Worm (Caenorhabditis elegans) whole organism, young adult: ENCODE results near the gene C05C9.2.

ENCODE experiments used
- F37B4.10 ChIP-seq: fragments of 200-800 bp; sonication (Bioruptor generic); IDR thresholded peaks from 2 replicates; pipeline ENCODE4 v1.3.6; 2022; ENCODE audit warnings: missing genetic modification characterization, missing compliant biosample characterization
- F57C9.4 ChIP-seq: sonication (generic microtip); optimal IDR thresholded peaks from 2 replicates; lab custom pipeline; 2017; ENCODE audit warnings: mild to moderate bottlenecking, missing genetic modification characterization, missing compliant biosample characterization
- T07F8.4 ChIP-seq: sonication (generic microtip); optimal IDR thresholded peaks from 2 replicates; lab custom pipeline; 2016; ENCODE audit warnings: mild to moderate bottlenecking, missing genetic modification characterization, moderate library complexity, missing compliant biosample characterization
- T26A5.8 ChIP-seq: sonication (generic microtip); optimal IDR thresholded peaks from 2 replicates; lab custom pipeline; 2016; ENCODE audit warnings: missing genetic modification characterization, missing compliant biosample characterization
- Y53G8AR.9 ChIP-seq: fragments of 200-800 bp; sonication (Bioruptor generic); conservative IDR thresholded peaks from 2 replicates; pipeline ENCODE4 v1.3.6; 2022; ENCODE audit warnings: missing genetic modification reagents, missing genetic modification characterization, missing compliant biosample characterization
- Y67H2A.10 ChIP-seq: fragments of 200-800 bp; sonication (Bioruptor generic); conservative IDR thresholded peaks from 2 replicates; pipeline ENCODE4 v1.3.6; 2022; ENCODE audit warnings: missing genetic modification reagents, missing genetic modification characterization, missing compliant biosample characterization
- ZK185.1 ChIP-seq: sonication (generic microtip); optimal IDR thresholded peaks from 2 replicates; lab custom pipeline; 2016; ENCODE audit warnings: mild to moderate bottlenecking, missing genetic modification characterization, missing compliant biosample characterization; ENCODE audit not compliant: poor library complexity, severe bottlenecking
- akir-1 ChIP-seq: fragments of 200-800 bp; sonication (Bioruptor generic); optimal IDR thresholded peaks from 2 replicates; lab custom pipeline; 2018; ENCODE audit warnings: mild to moderate bottlenecking, missing genetic modification characterization, moderate library complexity, missing compliant biosample characterization
- atf-7 ChIP-seq: sonication (generic microtip); optimal IDR thresholded peaks from 2 replicates; lab custom pipeline; 2017; ENCODE audit warnings: mild to moderate bottlenecking, missing genetic modification characterization, missing compliant biosample characterization
- athp-1 ChIP-seq: sonication (generic microtip); optimal IDR thresholded peaks from 2 replicates; lab custom pipeline; 2017; ENCODE audit warnings: mild to moderate bottlenecking, missing genetic modification characterization, missing compliant biosample characterization
- bed-2 ChIP-seq: fragments of 200-800 bp; sonication (Bioruptor generic); IDR thresholded peaks from 2 replicates; pipeline ENCODE4 v1.3.6; 2022; ENCODE audit warnings: missing genetic modification reagents, missing genetic modification characterization, missing compliant biosample characterization
- cebp-1 ChIP-seq, 2 experiments: fragments of 200-800 bp in 1 of 2; sonication (Bioruptor generic) in 1 of 2; sonication (generic microtip) in 1 of 2; IDR thresholded peaks in 1 of 2; optimal IDR thresholded peaks in 1 of 2; 2 replicates each; pipeline versions ENCODE4 v1.3.6 to Lab custom; 2017 to 2022; ENCODE audit warnings: missing compliant biosample characterization in 2 of 2, missing genetic modification characterization in 2 of 2, mild to moderate bottlenecking in 1 of 2, missing genetic modification reagents in 1 of 2, moderate library complexity in 1 of 2
- ceh-40 ChIP-seq: fragments of 200-800 bp; sonication (Bioruptor generic); IDR thresholded peaks from 2 replicates; pipeline ENCODE4 v1.3.6; 2022; ENCODE audit warnings: missing genetic modification characterization, missing compliant biosample characterization
- dox-1 ChIP-seq: fragments of 200-800 bp; sonication (Bioruptor generic); IDR thresholded peaks from 2 replicates; pipeline ENCODE4 v1.3.6; 2022; ENCODE audit warnings: missing genetic modification reagents, missing genetic modification characterization, missing compliant biosample characterization
- egrh-3 ChIP-seq: fragments of 200-800 bp; sonication (Bioruptor generic); IDR thresholded peaks from 2 replicates; pipeline ENCODE4 v1.3.6; 2022; ENCODE audit warnings: missing genetic modification reagents, missing genetic modification characterization, missing compliant biosample characterization
- hsf-1 ChIP-seq: fragments of 200-800 bp; sonication (Bioruptor generic); IDR thresholded peaks from 2 replicates; pipeline ENCODE4 v1.3.6; 2022; ENCODE audit warnings: missing genetic modification reagents, missing genetic modification characterization, missing compliant biosample characterization
- let-607 ChIP-seq, 2 experiments: fragments of 200-800 bp in 1 of 2; sonication (Bioruptor generic) in 1 of 2; sonication (generic microtip) in 1 of 2; optimal IDR thresholded peaks; 2 replicates each; lab custom pipeline; 2016 to 2018; ENCODE audit warnings: mild to moderate bottlenecking in 2 of 2, missing compliant biosample characterization in 2 of 2, missing genetic modification characterization in 2 of 2, moderate library complexity in 2 of 2, missing genotype in 1 of 2
- madf-10 ChIP-seq: sonication (generic microtip); optimal IDR thresholded peaks from 2 replicates; lab custom pipeline; 2016; ENCODE audit warnings: mild to moderate bottlenecking, missing genetic modification characterization, missing compliant biosample characterization
- madf-3 ChIP-seq: fragments of 200-800 bp; sonication (Bioruptor generic); IDR thresholded peaks from 2 replicates; pipeline ENCODE4 v1.3.6; 2022; ENCODE audit warnings: missing genetic modification reagents, missing genetic modification characterization, missing compliant biosample characterization
- madf-8 ChIP-seq: fragments of 200-800 bp; sonication (Bioruptor generic); conservative IDR thresholded peaks from 2 replicates; pipeline ENCODE4 v1.3.6; 2022; ENCODE audit warnings: missing genetic modification reagents, missing genetic modification characterization, missing compliant biosample characterization
- mes-4 ChIP-seq: sonication (generic microtip); optimal IDR thresholded peaks from 2 replicates; lab custom pipeline; 2016; ENCODE audit warnings: missing genotype, missing genetic modification characterization, missing compliant biosample characterization
- nfya-2 ChIP-seq: fragments of 200-800 bp; sonication (Bioruptor generic); IDR thresholded peaks from 2 replicates; pipeline ENCODE4 v1.3.6; 2022; ENCODE audit warnings: missing genetic modification reagents, missing genetic modification characterization, missing compliant biosample characterization
- nhr-179 ChIP-seq: sonication (generic microtip); optimal IDR thresholded peaks from 2 replicates; lab custom pipeline; 2016; ENCODE audit warnings: mild to moderate bottlenecking, missing genetic modification characterization, missing compliant biosample characterization
- nhr-90 ChIP-seq: sonication (generic microtip); optimal IDR thresholded peaks from 2 replicates; lab custom pipeline; 2016; ENCODE audit warnings: missing genotype, mild to moderate bottlenecking, missing genetic modification characterization, missing compliant biosample characterization
- pbrm-1 ChIP-seq: fragments of 200-800 bp; sonication (Bioruptor generic); IDR thresholded peaks from 2 replicates; pipeline ENCODE4 v1.3.6; 2022; ENCODE audit warnings: missing genetic modification reagents, missing genetic modification characterization, missing compliant biosample characterization
- pha-4 ChIP-seq: fragments of 150-350 bp; sonication (generic microtip); optimal IDR thresholded peaks from 2 replicates; lab custom pipeline; 2014; ENCODE audit warnings: missing biosample characterization, missing genetic modification reagents, missing genetic modification characterization
- snpc-1.1 ChIP-seq: sonication (generic microtip); optimal IDR thresholded peaks from 2 replicates; lab custom pipeline; 2017; ENCODE audit warnings: missing genetic modification characterization, mild to moderate bottlenecking, missing compliant biosample characterization, antibody characterized with exemption, moderate library complexity, missing genotype, missing genetic modification reagents; ENCODE audit not compliant: insufficient read depth
- snpc-3.4 ChIP-seq: sonication (generic microtip); optimal IDR thresholded peaks from 2 replicates; lab custom pipeline; 2017; ENCODE audit warnings: missing genetic modification characterization, mild to moderate bottlenecking, missing compliant biosample characterization, antibody characterized with exemption, moderate library complexity, missing genotype, missing genetic modification reagents
- snpc-4 ChIP-seq, 5 experiments: fragments of 150-350 bp in 1 of 5; sonication (generic microtip) in 4 of 5; optimal IDR thresholded peaks; 2 replicates each; lab custom pipeline; 2014 to 2018; ENCODE audit warnings: missing genetic modification characterization in 5 of 5, missing biosample characterization in 3 of 5, antibody characterized with exemption in 2 of 5, mild to moderate bottlenecking in 2 of 5, missing compliant biosample characterization in 2 of 5, missing genotype in 2 of 5, moderate library complexity in 2 of 5, missing genetic modification reagents in 1 of 5
- somi-1 ChIP-seq: fragments of 200-800 bp; sonication (Bioruptor generic); optimal IDR thresholded peaks from 2 replicates; lab custom pipeline; 2018; ENCODE audit warnings: mild to moderate bottlenecking, missing genetic modification characterization, missing compliant biosample characterization
- ztf-26 ChIP-seq: sonication (generic microtip); optimal IDR thresholded peaks from 2 replicates; lab custom pipeline; 2017; ENCODE audit warnings: missing genetic modification characterization, missing compliant biosample characterization
- ztf-3 ChIP-seq: fragments of 200-800 bp; sonication (Bioruptor generic); optimal IDR thresholded peaks from 2 replicates; lab custom pipeline; 2018; ENCODE audit warnings: mild to moderate bottlenecking, missing genetic modification characterization, missing compliant biosample characterization

The C05C9.2 gene

ce11 chrX:11185498-11185897 is 32.6 kb downstream of the C05C9.2 start, which contains the start of gene gnrr-7:
Gene gnrr-7 (plus strand): TSS chrX:11185798.
- no peak for TF ChIP-seq Y53G8AR.9 (GFP tag; lab: Robert Waterston, UW)
- no peak for TF ChIP-seq snpc-4 (GFP tag; optimal IDR thresholded peaks at IDR 0.05; lab: Kevin White, UChicago)
- no peak for TF ChIP-seq snpc-4 (tag; optimal IDR thresholded peaks at IDR 0.05; lab: Kevin White, UChicago)
- TF ChIP-seq ceh-40 (GFP tag; lab: Robert Waterston, UW), result no peak
- TF ChIP-seq mes-4 (tag; lab: Kevin White, UChicago), result no peak
- TF ChIP-seq, all 124 proteins: peak for 0

- no peak for TF ChIP-seq atf-7
- TF ChIP-seq nhr-179 (tag; lab: Kevin White, UChicago), result no peak
- no peak for TF ChIP-seq ztf-3 (GFP tag; lab: Kevin White, UChicago)
- no peak for TF ChIP-seq akir-1
- no peak for TF ChIP-seq pbrm-1
- TF ChIP-seq Y67H2A.10, result no peak
- TF ChIP-seq madf-3 (GFP tag; lab: Robert Waterston, UW), result no peak
- TF ChIP-seq nhr-90, result no peak
- no peak for TF ChIP-seq athp-1 (tag; lab: Kevin White, UChicago)
- no peak for TF ChIP-seq egrh-3 (GFP tag; lab: Robert Waterston, UW)
- TF ChIP-seq snpc-3.4 (tag; lab: Kevin White, UChicago), result no peak
- no peak for TF ChIP-seq cebp-1 (GFP tag; IDR thresholded peaks at IDR 0.05; lab: Robert Waterston, UW)
- no peak for TF ChIP-seq cebp-1 (tag; optimal IDR thresholded peaks at IDR 0.05; lab: Kevin White, UChicago)
- no peak for TF ChIP-seq nfya-2
- no peak for TF ChIP-seq F37B4.10 (GFP tag; lab: Robert Waterston, UW)
These were observed 36.6 kb downstream of the C05C9.2 start, which contains the start of gene F13D2.1 for ce11 chrX:11189515-11189914. Gene F13D2.1 (minus strand): TSS chrX:11189615.

- TF ChIP-seq hsf-1 (peak; percentile 54; the same call in 1 of the 2 replicates), T07F8.4 (tag; lab: Kevin White, UChicago) (no peak), ztf-26 (tag; lab: Kevin White, UChicago) (peak; percentile 42), athp-1 (tag; lab: Kevin White, UChicago) (no peak), T26A5.8 (no peak), madf-10 (tag; lab: Kevin White, UChicago) (no peak), pbrm-1 (no peak), somi-1 (peak; percentile 1), Y67H2A.10 (no peak), madf-8 (GFP tag; lab: Robert Waterston, UW) (no peak), let-607 (tag; optimal IDR thresholded peaks at IDR 0.05; lab: Kevin White, UChicago) (no peak), ZK185.1 (tag; lab: Kevin White, UChicago) (no peak)
These were observed 37.6 kb downstream of the C05C9.2 start for ce11 chrX:11190443-11190842.

ce11 chrX:11193670-11194069 is 40.8 kb downstream of the C05C9.2 start:
- no peak for TF ChIP-seq pha-4
- TF ChIP-seq F57C9.4 (tag; lab: Kevin White, UChicago), result no peak
- TF ChIP-seq dox-1 (GFP tag; lab: Robert Waterston, UW), result no peak
- TF ChIP-seq nhr-179 (tag; lab: Kevin White, UChicago), result no peak
- no peak for TF ChIP-seq snpc-1.1 (tag; lab: Kevin White, UChicago)
- no peak for TF ChIP-seq bed-2 (GFP tag; lab: Robert Waterston, UW)
